Worm (Caenorhabditis elegans) whole organism, late embryonic: ENCODE results near the gene F54D10.9.

ENCODE experiments used
- C08G9.2 ChIP-seq: sonication (generic microtip); optimal IDR thresholded peaks from 2 replicates; lab custom pipeline; 2016; ENCODE audit warnings: mild to moderate bottlenecking, missing genetic modification characterization, moderate library complexity, missing compliant biosample characterization
- C38D4.7 ChIP-seq: fragments of 200-800 bp; sonication (Bioruptor generic); optimal IDR thresholded peaks from 2 replicates; lab custom pipeline; 2018; ENCODE audit warnings: mild to moderate bottlenecking, missing genetic modification characterization, moderate library complexity, missing compliant biosample characterization
- K02D7.2 ChIP-seq: sonication (generic microtip); optimal IDR thresholded peaks from 2 replicates; lab custom pipeline; 2017; ENCODE audit warnings: mild to moderate bottlenecking, missing genetic modification characterization, missing compliant biosample characterization
- T23F11.4 ChIP-seq: fragments of 200-800 bp; sonication (Bioruptor generic); optimal IDR thresholded peaks from 2 replicates; lab custom pipeline; 2018; ENCODE audit warnings: mild to moderate bottlenecking, missing genetic modification characterization, missing compliant biosample characterization
- ama-1 ChIP-seq: fragments of 150-350 bp; optimal IDR thresholded peaks from 2 replicates; lab custom pipeline; 2014
- ceh-14 ChIP-seq: sonication (generic microtip); optimal IDR thresholded peaks from 2 replicates; lab custom pipeline; 2016; ENCODE audit warnings: missing genotype, missing genetic modification characterization, missing compliant biosample characterization
- ceh-18 ChIP-seq: sonication (generic microtip); optimal IDR thresholded peaks from 2 replicates; lab custom pipeline; 2016; ENCODE audit warnings: missing genetic modification characterization, missing compliant biosample characterization
- ceh-2 ChIP-seq: sonication (generic microtip); optimal IDR thresholded peaks from 2 replicates; lab custom pipeline; 2016; ENCODE audit warnings: missing genotype, missing genetic modification characterization, missing compliant biosample characterization
- ceh-24 ChIP-seq: sonication (generic microtip); optimal IDR thresholded peaks from 2 replicates; lab custom pipeline; 2016; ENCODE audit warnings: mild to moderate bottlenecking, missing genetic modification characterization, missing compliant biosample characterization
- ceh-30 ChIP-seq: fragments of 150-350 bp; optimal IDR thresholded peaks from 2 replicates; lab custom pipeline; 2014; ENCODE audit warnings: missing biosample characterization, missing genetic modification characterization
- ceh-31 ChIP-seq: sonication (generic microtip); optimal IDR thresholded peaks from 2 replicates; lab custom pipeline; 2016; ENCODE audit warnings: missing genetic modification characterization, missing compliant biosample characterization
- ceh-45 ChIP-seq: fragments of 200-800 bp; sonication (Bioruptor generic); IDR thresholded peaks from 2 replicates; pipeline ENCODE4 v1.3.6; 2022; ENCODE audit warnings: missing genetic modification reagents, missing genetic modification characterization, missing compliant biosample characterization
- ceh-6 ChIP-seq: fragments of 200-800 bp; sonication (Bioruptor generic); optimal IDR thresholded peaks from 2 replicates; lab custom pipeline; 2018; ENCODE audit warnings: mild to moderate bottlenecking, missing genetic modification characterization, missing compliant biosample characterization
- dmd-4 ChIP-seq: sonication (generic microtip); optimal IDR thresholded peaks from 2 replicates; lab custom pipeline; 2016; ENCODE audit warnings: borderline replicate concordance, missing genetic modification characterization, missing compliant biosample characterization
- elt-2 ChIP-seq: sonication (generic microtip); optimal IDR thresholded peaks from 2 replicates; lab custom pipeline; 2016; ENCODE audit warnings: missing genetic modification reagents, missing genetic modification characterization, missing compliant biosample characterization
- eyg-1 ChIP-seq: sonication (generic microtip); optimal IDR thresholded peaks from 2 replicates; lab custom pipeline; 2016; ENCODE audit warnings: missing genotype, missing genetic modification characterization, missing compliant biosample characterization
- fax-1 ChIP-seq: sonication (generic microtip); optimal IDR thresholded peaks from 2 replicates; lab custom pipeline; 2016; ENCODE audit warnings: missing genotype, missing genetic modification characterization, missing compliant biosample characterization
- fkh-6 ChIP-seq: sonication (generic microtip); optimal IDR thresholded peaks from 2 replicates; lab custom pipeline; 2016; ENCODE audit warnings: missing genetic modification characterization, missing compliant biosample characterization
- hlh-15 ChIP-seq: sonication (generic microtip); optimal IDR thresholded peaks from 2 replicates; lab custom pipeline; 2016; ENCODE audit warnings: missing genetic modification characterization, missing compliant biosample characterization
- hlh-30 ChIP-seq: sonication (generic microtip); optimal IDR thresholded peaks from 2 replicates; lab custom pipeline; 2017; ENCODE audit warnings: antibody characterized with exemption, missing genetic modification characterization, missing compliant biosample characterization; ENCODE audit not compliant: insufficient read depth
- hlh-8 ChIP-seq: sonication (generic microtip); optimal IDR thresholded peaks from 2 replicates; lab custom pipeline; 2016; ENCODE audit warnings: missing genotype, missing genetic modification characterization, missing compliant biosample characterization
- lim-6 ChIP-seq: sonication (generic microtip); optimal IDR thresholded peaks from 2 replicates; lab custom pipeline; 2016; ENCODE audit warnings: missing genetic modification characterization, missing compliant biosample characterization
- lin-11 ChIP-seq: fragments of 200-800 bp; sonication (Bioruptor generic); optimal IDR thresholded peaks from 2 replicates; lab custom pipeline; 2018; ENCODE audit warnings: mild to moderate bottlenecking, missing genetic modification characterization, missing compliant biosample characterization
- madf-2 ChIP-seq: sonication (generic microtip); optimal IDR thresholded peaks from 2 replicates; lab custom pipeline; 2017; ENCODE audit warnings: missing genetic modification characterization, missing compliant biosample characterization
- mec-3 ChIP-seq: sonication (generic microtip); optimal IDR thresholded peaks from 2 replicates; lab custom pipeline; 2016; ENCODE audit warnings: borderline replicate concordance, missing genetic modification characterization, missing compliant biosample characterization
- odd-2 ChIP-seq: sonication (generic microtip); optimal IDR thresholded peaks from 2 replicates; lab custom pipeline; 2017; ENCODE audit warnings: antibody characterized with exemption, mild to moderate bottlenecking, missing genetic modification characterization, missing compliant biosample characterization
- pha-2 ChIP-seq: sonication (generic microtip); optimal IDR thresholded peaks from 2 replicates; lab custom pipeline; 2017; ENCODE audit warnings: mild to moderate bottlenecking, missing genetic modification characterization, missing compliant biosample characterization
- pros-1 ChIP-seq: fragments of 150-350 bp; optimal IDR thresholded peaks from 2 replicates; lab custom pipeline; 2014; ENCODE audit warnings: missing biosample characterization, missing genetic modification reagents, missing genetic modification characterization
- rnt-1 ChIP-seq: sonication (generic microtip); optimal IDR thresholded peaks from 2 replicates; lab custom pipeline; 2016; ENCODE audit warnings: missing genetic modification characterization, missing compliant biosample characterization
- sdc-2 ChIP-seq: sonication (generic microtip); optimal IDR thresholded peaks from 2 replicates; lab custom pipeline; 2016; ENCODE audit warnings: missing genotype, missing genetic modification characterization, missing compliant biosample characterization
- syd-9 ChIP-seq: sonication (generic microtip); optimal IDR thresholded peaks from 2 replicates; lab custom pipeline; 2016; ENCODE audit warnings: mild to moderate bottlenecking, missing genetic modification characterization, moderate library complexity, missing compliant biosample characterization
- ttx-3 ChIP-seq: sonication (generic microtip); optimal IDR thresholded peaks from 2 replicates; lab custom pipeline; 2016; ENCODE audit warnings: missing genetic modification reagents, missing genetic modification characterization, missing compliant biosample characterization
- unc-3 ChIP-seq, 2 experiments: fragments of 200-800 bp in 1 of 2; sonication (Bioruptor generic) in 1 of 2; sonication (generic microtip) in 1 of 2; conservative IDR thresholded peaks in 1 of 2; optimal IDR thresholded peaks in 1 of 2; 2 replicates each; pipeline versions ENCODE4 v1.3.6 to Lab custom; 2016 to 2022; ENCODE audit warnings: missing compliant biosample characterization in 2 of 2, missing genetic modification characterization in 2 of 2, missing genetic modification reagents in 1 of 2
- unc-42 ChIP-seq: sonication (generic microtip); optimal IDR thresholded peaks from 2 replicates; lab custom pipeline; 2016; ENCODE audit warnings: missing genotype, missing genetic modification characterization, missing compliant biosample characterization
- unc-55 ChIP-seq: sonication (generic microtip); optimal IDR thresholded peaks from 2 replicates; lab custom pipeline; 2017; ENCODE audit warnings: missing biosample characterization, missing genetic modification reagents, missing genetic modification characterization
- zip-5 ChIP-seq: sonication (generic microtip); optimal IDR thresholded peaks from 2 replicates; lab custom pipeline; 2016; ENCODE audit warnings: missing genetic modification characterization, missing compliant biosample characterization

F54D10.9 gene

ce11 chrII:3843305-3843704 lies 11.0 kb upstream of the F54D10.9 start, which contains the start of the genes C17A2.7 and C17A2.3:
TSS of gene C17A2.7 (minus strand) at chrII:3843405.
TSS of gene C17A2.3 (plus strand) at chrII:3843609.
- TF ChIP-seq elt-2 (tag; lab: Kevin White, UChicago) (no peak), ttx-3 (tag; lab: Kevin White, UChicago) (no peak)

ce11 chrII:3839562-3839961 lies 7.3 kb upstream of the F54D10.9 start, which contains the start of gene C17A2.4:
TSS of gene C17A2.4 (plus strand) at chrII:3839862.
- TF ChIP-seq T23F11.4 (GFP tag; lab: Kevin White, UChicago) (no peak), ttx-3 (tag; lab: Kevin White, UChicago) (no peak), unc-3 (GFP tag; conservative IDR thresholded peaks at IDR 0.05; lab: Robert Waterston, UW) (no peak), unc-3 (tag; optimal IDR thresholded peaks at IDR 0.05; lab: Kevin White, UChicago) (no peak), ama-1 (lab: Kevin White, UChicago) (no peak), lin-11 (tag; lab: Kevin White, UChicago) (no peak), ceh-30 (no peak), eyg-1 (tag; lab: Kevin White, UChicago) (no peak), ceh-45 (GFP tag; lab: Robert Waterston, UW) (no peak), hlh-15 (no peak), pha-2 (tag; lab: Kevin White, UChicago) (no peak)

ce11 chrII:3835915-3836314 lies 3.6 kb upstream of the F54D10.9 start, which contains the start of gene oac-4:
TSS of gene oac-4 (minus strand) at chrII:3836015.
- TF ChIP-seq rnt-1 (tag; lab: Kevin White, UChicago): no peak
- TF ChIP-seq lim-6 (tag; lab: Kevin White, UChicago): no peak
- TF ChIP-seq K02D7.2: no peak
- TF ChIP-seq eyg-1 (tag; lab: Kevin White, UChicago): no peak
- no peak for TF ChIP-seq ceh-18 (tag; lab: Kevin White, UChicago)
- no peak for TF ChIP-seq mec-3
- TF ChIP-seq ceh-6 (GFP tag; lab: Kevin White, UChicago): no peak
- TF ChIP-seq sdc-2 (tag; lab: Kevin White, UChicago): no peak
- TF ChIP-seq fax-1: no peak
- TF ChIP-seq hlh-30 (tag; lab: Kevin White, UChicago): no peak

ce11 chrII:3829623-3830022 lies 2.7 kb downstream of the F54D10.9 start:
- TF ChIP-seq ttx-3 (tag; lab: Kevin White, UChicago) (no peak), ceh-24 (tag; lab: Kevin White, UChicago) (no peak), mec-3 (no peak), eyg-1 (tag; lab: Kevin White, UChicago) (no peak), unc-55 (GFP tag; lab: Kevin White, UChicago) (no peak)
- TF ChIP-seq, all 69 proteins: peak for 0

- TF ChIP-seq C08G9.2 (tag; lab: Kevin White, UChicago) (no peak), ama-1 (lab: Kevin White, UChicago) (no peak), ceh-31 (tag; lab: Kevin White, UChicago) (no peak), unc-3 (GFP tag; conservative IDR thresholded peaks at IDR 0.05; lab: Robert Waterston, UW) (no peak), unc-3 (tag; optimal IDR thresholded peaks at IDR 0.05; lab: Kevin White, UChicago) (no peak), odd-2 (tag; lab: Kevin White, UChicago) (no peak)
Measured at ce11 chrII:3827801-3828200, 4.5 kb downstream of the F54D10.9 start, which contains the start of gene F54D10.8. TSS of gene F54D10.8 (minus strand) at chrII:3827901.

ce11 chrII:3823855-3824254 lies 8.4 kb downstream of the F54D10.9 start, which contains the start of gene skr-15:
TSS of gene skr-15 (plus strand) at chrII:3824155.
- TF ChIP-seq ceh-31 (tag; lab: Kevin White, UChicago) (no peak), ceh-30 (no peak), madf-2 (tag; lab: Kevin White, UChicago) (no peak), ceh-6 (GFP tag; lab: Kevin White, UChicago) (no peak), zip-5 (tag; lab: Kevin White, UChicago) (no peak), fkh-6 (tag; lab: Kevin White, UChicago) (no peak), hlh-8 (tag; lab: Kevin White, UChicago) (no peak), C38D4.7 (no peak), ceh-2 (no peak), syd-9 (tag; lab: Kevin White, UChicago) (no peak), sdc-2 (tag; lab: Kevin White, UChicago) (no peak), ceh-14 (tag; lab: Kevin White, UChicago) (no peak), dmd-4 (tag; lab: Kevin White, UChicago) (no peak), unc-42 (no peak), ceh-45 (GFP tag; lab: Robert Waterston, UW) (no peak), pros-1 (tag; lab: Kevin White, UChicago) (no peak)
